Worm (Caenorhabditis elegans) whole organism, late embryonic: Measurements from ENCODE around the gene col-91.

Experiments used
- C38D4.7 ChIP-seq: fragments of 200-800 bp; sonication (Bioruptor generic); optimal IDR thresholded peaks from 2 replicates; lab custom pipeline; 2018; ENCODE audit warnings: mild to moderate bottlenecking, missing genetic modification characterization, moderate library complexity, missing compliant biosample characterization
- F13H6.1 ChIP-seq: sonication (generic microtip); optimal IDR thresholded peaks from 2 replicates; lab custom pipeline; 2016; ENCODE audit warnings: missing genetic modification characterization, missing compliant biosample characterization
- K02D7.2 ChIP-seq: sonication (generic microtip); optimal IDR thresholded peaks from 2 replicates; lab custom pipeline; 2017; ENCODE audit warnings: mild to moderate bottlenecking, missing genetic modification characterization, missing compliant biosample characterization
- ceh-22 ChIP-seq: sonication (generic microtip); optimal IDR thresholded peaks from 2 replicates; lab custom pipeline; 2017; ENCODE audit warnings: missing biosample characterization, missing genetic modification characterization
- ceh-24 ChIP-seq: sonication (generic microtip); optimal IDR thresholded peaks from 2 replicates; lab custom pipeline; 2016; ENCODE audit warnings: mild to moderate bottlenecking, missing genetic modification characterization, missing compliant biosample characterization
- ceh-31 ChIP-seq: sonication (generic microtip); optimal IDR thresholded peaks from 2 replicates; lab custom pipeline; 2016; ENCODE audit warnings: missing genetic modification characterization, missing compliant biosample characterization
- ceh-45 ChIP-seq: fragments of 200-800 bp; sonication (Bioruptor generic); IDR thresholded peaks from 2 replicates; pipeline ENCODE4 v1.3.6; 2022; ENCODE audit warnings: missing genetic modification reagents, missing genetic modification characterization, missing compliant biosample characterization
- ceh-48 ChIP-seq: sonication (generic microtip); optimal IDR thresholded peaks from 2 replicates; lab custom pipeline; 2016; ENCODE audit warnings: missing genetic modification characterization, inconsistent platforms, missing compliant biosample characterization
- ceh-6 ChIP-seq: fragments of 200-800 bp; sonication (Bioruptor generic); optimal IDR thresholded peaks from 2 replicates; lab custom pipeline; 2018; ENCODE audit warnings: mild to moderate bottlenecking, missing genetic modification characterization, missing compliant biosample characterization
- ceh-9 ChIP-seq: sonication (generic microtip); optimal IDR thresholded peaks from 2 replicates; lab custom pipeline; 2016; ENCODE audit warnings: mild to moderate bottlenecking, missing genetic modification characterization, inconsistent platforms, missing compliant biosample characterization
- che-1 ChIP-seq: sonication (generic microtip); optimal IDR thresholded peaks from 2 replicates; lab custom pipeline; 2016; ENCODE audit warnings: mild to moderate bottlenecking, missing genetic modification characterization, missing compliant biosample characterization
- elt-2 ChIP-seq: sonication (generic microtip); optimal IDR thresholded peaks from 2 replicates; lab custom pipeline; 2016; ENCODE audit warnings: missing genetic modification reagents, missing genetic modification characterization, missing compliant biosample characterization
- ets-4 ChIP-seq: sonication (generic microtip); optimal IDR thresholded peaks from 2 replicates; lab custom pipeline; 2016; ENCODE audit warnings: missing genetic modification characterization, missing compliant biosample characterization
- fkh-10 ChIP-seq: fragments of 150-350 bp; optimal IDR thresholded peaks from 2 replicates; lab custom pipeline; 2014; ENCODE audit warnings: missing biosample characterization, missing genetic modification reagents, missing genetic modification characterization
- hlh-13 ChIP-seq: fragments of 200-800 bp; sonication (Bioruptor generic); optimal IDR thresholded peaks from 2 replicates; lab custom pipeline; 2018; ENCODE audit warnings: mild to moderate bottlenecking, missing genetic modification characterization, missing compliant biosample characterization
- hlh-15 ChIP-seq: sonication (generic microtip); optimal IDR thresholded peaks from 2 replicates; lab custom pipeline; 2016; ENCODE audit warnings: missing genetic modification characterization, missing compliant biosample characterization
- lim-6 ChIP-seq: sonication (generic microtip); optimal IDR thresholded peaks from 2 replicates; lab custom pipeline; 2016; ENCODE audit warnings: missing genetic modification characterization, missing compliant biosample characterization
- lin-11 ChIP-seq: fragments of 200-800 bp; sonication (Bioruptor generic); optimal IDR thresholded peaks from 2 replicates; lab custom pipeline; 2018; ENCODE audit warnings: mild to moderate bottlenecking, missing genetic modification characterization, missing compliant biosample characterization
- mec-3 ChIP-seq: sonication (generic microtip); optimal IDR thresholded peaks from 2 replicates; lab custom pipeline; 2016; ENCODE audit warnings: borderline replicate concordance, missing genetic modification characterization, missing compliant biosample characterization
- nhr-11 ChIP-seq: fragments of 150-350 bp; optimal IDR thresholded peaks from 2 replicates; lab custom pipeline; 2014; ENCODE audit warnings: missing biosample characterization, missing genetic modification characterization
- odd-2 ChIP-seq: sonication (generic microtip); optimal IDR thresholded peaks from 2 replicates; lab custom pipeline; 2017; ENCODE audit warnings: antibody characterized with exemption, mild to moderate bottlenecking, missing genetic modification characterization, missing compliant biosample characterization
- pat-9 ChIP-seq: fragments of 200-800 bp; sonication (Bioruptor generic); optimal IDR thresholded peaks from 2 replicates; lab custom pipeline; 2018; ENCODE audit warnings: mild to moderate bottlenecking, missing genetic modification characterization, moderate library complexity, missing compliant biosample characterization
- pha-4 ChIP-seq: fragments of 150-350 bp; optimal IDR thresholded peaks from 2 replicates; lab custom pipeline; 2018; ENCODE audit warnings: missing biosample characterization, missing genetic modification reagents, missing genetic modification characterization
- pqm-1 ChIP-seq: sonication (generic microtip); optimal IDR thresholded peaks from 2 replicates; lab custom pipeline; 2016; ENCODE audit warnings: missing genetic modification characterization, missing compliant biosample characterization
- pros-1 ChIP-seq: fragments of 150-350 bp; optimal IDR thresholded peaks from 2 replicates; lab custom pipeline; 2014; ENCODE audit warnings: missing biosample characterization, missing genetic modification reagents, missing genetic modification characterization
- ref-2 ChIP-seq: sonication (generic microtip); optimal IDR thresholded peaks from 2 replicates; lab custom pipeline; 2016; ENCODE audit warnings: missing genetic modification characterization, missing compliant biosample characterization
- tbx-2 ChIP-seq: sonication (generic microtip); optimal IDR thresholded peaks from 2 replicates; lab custom pipeline; 2016; ENCODE audit warnings: missing genetic modification characterization, missing compliant biosample characterization
- unc-3 ChIP-seq, 2 experiments: fragments of 200-800 bp in 1 of 2; sonication (Bioruptor generic) in 1 of 2; sonication (generic microtip) in 1 of 2; conservative IDR thresholded peaks in 1 of 2; optimal IDR thresholded peaks in 1 of 2; 2 replicates each; pipeline versions ENCODE4 v1.3.6 to Lab custom; 2016 to 2022; ENCODE audit warnings: missing compliant biosample characterization in 2 of 2, missing genetic modification characterization in 2 of 2, missing genetic modification reagents in 1 of 2
- unc-42 ChIP-seq: sonication (generic microtip); optimal IDR thresholded peaks from 2 replicates; lab custom pipeline; 2016; ENCODE audit warnings: missing genotype, missing genetic modification characterization, missing compliant biosample characterization
- unc-86 ChIP-seq: sonication (generic microtip); optimal IDR thresholded peaks from 2 replicates; lab custom pipeline; 2016; ENCODE audit warnings: missing genetic modification characterization, missing compliant biosample characterization
- zip-5 ChIP-seq: sonication (generic microtip); optimal IDR thresholded peaks from 2 replicates; lab custom pipeline; 2016; ENCODE audit warnings: missing genetic modification characterization, missing compliant biosample characterization
- ztf-16 ChIP-seq: sonication (generic microtip); optimal IDR thresholded peaks from 2 replicates; lab custom pipeline; 2017; ENCODE audit warnings: missing genetic modification characterization, missing compliant biosample characterization

Gene col-91

ce11 chrIII:8240948-8241347 lies 22.5 kb downstream of the col-91 start:
- TF ChIP-seq ets-4 (tag; lab: Kevin White, UChicago) (no peak), zip-5 (tag; lab: Kevin White, UChicago) (no peak), nhr-11 (tag; lab: Kevin White, UChicago) (no peak), tbx-2 (tag; lab: Kevin White, UChicago) (no peak), C38D4.7 (GFP tag; lab: Kevin White, UChicago) (no peak), ceh-22 (tag; lab: Kevin White, UChicago) (no peak), ceh-48 (tag; lab: Kevin White, UChicago) (no peak), lin-11 (tag; lab: Kevin White, UChicago) (no peak), lim-6 (tag; lab: Kevin White, UChicago) (no peak)
- TF ChIP-seq, all 69 proteins: peak for 0

ce11 chrIII:8240247-8240646 lies 23.2 kb downstream of the col-91 start:
- TF ChIP-seq elt-2 (tag; lab: Kevin White, UChicago) (peak; percentile 24), nhr-11 (tag; lab: Kevin White, UChicago) (no peak), ceh-31 (tag; lab: Kevin White, UChicago) (no peak)
- TF ChIP-seq, all 69 proteins: peak for 1

ce11 chrIII:8239325-8239724 lies 24.1 kb downstream of the col-91 start, which contains the start of gene tsp-1:
Gene tsp-1 (minus strand): TSS chrIII:8239423.
- no peak for TF ChIP-seq mec-3 (tag; lab: Kevin White, UChicago)
- peak; percentile 24 for TF ChIP-seq elt-2 (tag; lab: Kevin White, UChicago)
- TF ChIP-seq, all 69 proteins: peak for 1

- TF ChIP-seq hlh-15 (tag; lab: Kevin White, UChicago) (no peak), ztf-16 (no peak), hlh-13 (GFP tag; lab: Kevin White, UChicago) (no peak), che-1 (no peak), pat-9 (tag; lab: Kevin White, UChicago) (no peak), elt-2 (tag; lab: Kevin White, UChicago) (peak; percentile 71), ceh-9 (tag; lab: Kevin White, UChicago) (no peak)
These were observed 25.6 kb downstream of the col-91 start, which contains the start of gene tsp-2 for ce11 chrIII:8237827-8238226. Gene tsp-2 (minus strand): TSS chrIII:8237935.

ce11 chrIII:8235880-8236279 lies 27.6 kb downstream of the col-91 start, which contains the start of gene C02F5.5:
Gene C02F5.5 (plus strand): TSS chrIII:8236180.
- TF ChIP-seq fkh-10 (GFP tag; lab: Kevin White, UChicago) (no peak), elt-2 (tag; lab: Kevin White, UChicago) (no peak), pqm-1 (tag; lab: Kevin White, UChicago) (no peak), ceh-6 (GFP tag; lab: Kevin White, UChicago) (no peak), F13H6.1 (tag; lab: Kevin White, UChicago) (no peak), ref-2 (tag; lab: Kevin White, UChicago) (no peak)

ce11 chrIII:8235358-8235757 lies 28.1 kb downstream of the col-91 start, which contains the start of gene C02F5.14:
Gene C02F5.14 (minus strand): TSS chrIII:8235514.
- no peak for TF ChIP-seq lim-6 (tag; lab: Kevin White, UChicago)
- TF ChIP-seq ceh-24: no peak
- no peak for TF ChIP-seq ceh-45 (GFP tag; lab: Robert Waterston, UW)
- no peak for TF ChIP-seq K02D7.2 (tag; lab: Kevin White, UChicago)
- no peak for TF ChIP-seq pha-4
- no peak for TF ChIP-seq fkh-10 (GFP tag; lab: Kevin White, UChicago)
- no peak for TF ChIP-seq unc-42
- no peak for TF ChIP-seq pqm-1 (tag; lab: Kevin White, UChicago)
- no peak for TF ChIP-seq unc-3 (GFP tag; conservative IDR thresholded peaks at IDR 0.05; lab: Robert Waterston, UW)
- TF ChIP-seq unc-3 (tag; optimal IDR thresholded peaks at IDR 0.05; lab: Kevin White, UChicago): no peak
- TF ChIP-seq unc-86: no peak
- no peak for TF ChIP-seq pros-1 (tag; lab: Kevin White, UChicago)
- TF ChIP-seq odd-2 (tag; lab: Kevin White, UChicago): no peak
- TF ChIP-seq, all 69 proteins: peak for 0
